Worm (Caenorhabditis elegans) whole organism, L1 larva: ENCODE measurements around the gene F37B4.10.

Experiments
- blmp-1 ChIP-seq: fragments of 150-350 bp; optimal IDR thresholded peaks from 2 replicates; lab custom pipeline; 2014; ENCODE audit warnings: missing biosample characterization, missing genetic modification characterization
- ceh-82 ChIP-seq, 3 experiments: fragments of 150-350 bp in 1 of 3; sonication (generic microtip) in 2 of 3; optimal IDR thresholded peaks; 2 replicates each; lab custom pipeline; 2014 to 2017; ENCODE audit warnings: missing biosample characterization in 3 of 3, missing genetic modification characterization in 3 of 3
- lin-15B ChIP-seq: fragments of 150-350 bp; sonication (generic microtip); optimal IDR thresholded peaks from 3 replicates; lab custom pipeline; 2014; ENCODE audit warnings: missing biosample characterization, missing genetic modification characterization

- TF ChIP-seq lin-15B (tag; lab: Kevin White, UChicago) (no peak), ceh-82 (tag; optimal IDR thresholded peaks at IDR 0.05; lab: Kevin White, UChicago) (no peak), blmp-1 (no peak)
Observed at ce11 chrV:2845771-2846170, 31.6 kb downstream of the F37B4.10 start, which contains the start of gene srj-44.
